Worm (Caenorhabditis elegans) whole organism, L4 larva: ENCODE results near the gene ZK1098.9.
A peak's percentile ranks its signal among the peaks of the same experiment; 100 is the strongest.

Experiments used
- F26F4.8 ChIP-seq: fragments of 200-800 bp; sonication (Bioruptor generic); conservative IDR thresholded peaks from 2 replicates; pipeline ENCODE4 v1.3.6; 2022; ENCODE audit warnings: missing genetic modification characterization, missing compliant biosample characterization
- F44E2.7 ChIP-seq: fragments of 200-800 bp; sonication (Bioruptor generic); IDR thresholded peaks from 2 replicates; pipeline ENCODE4 v2.1.2; 2022; ENCODE audit warnings: missing genetic modification characterization, missing compliant biosample characterization
- F49E8.2 ChIP-seq: sonication (generic microtip); optimal IDR thresholded peaks from 2 replicates; lab custom pipeline; 2016; ENCODE audit warnings: missing compliant biosample characterization, mild to moderate bottlenecking, missing genetic modification characterization, borderline replicate concordance
- Y105C5A.15 ChIP-seq: fragments of 200-800 bp; sonication (Bioruptor generic); IDR thresholded peaks from 2 replicates; pipeline ENCODE4 v1.3.6; 2022; ENCODE audit warnings: missing genetic modification characterization, missing compliant biosample characterization
- Y48G9A.11 ChIP-seq: fragments of 200-800 bp; sonication (Bioruptor generic); IDR thresholded peaks from 2 replicates; pipeline ENCODE4 v1.3.6; 2022; ENCODE audit warnings: missing genetic modification reagents, missing genetic modification characterization, missing compliant biosample characterization
- Y75B8A.6 ChIP-seq: fragments of 200-800 bp; sonication (Bioruptor generic); IDR thresholded peaks from 2 replicates; pipeline ENCODE4 v1.3.6; 2022; ENCODE audit warnings: missing genetic modification reagents, missing genetic modification characterization, missing compliant biosample characterization
- ZK546.5 ChIP-seq, 2 experiments: sonication (generic microtip); optimal IDR thresholded peaks; 2 replicates each; lab custom pipeline; 2017; ENCODE audit warnings: missing biosample characterization in 2 of 2, missing genetic modification characterization in 2 of 2
- aha-1 ChIP-seq: fragments of 150-350 bp; peaks from one replicate; lab custom pipeline; 2014; ENCODE audit warnings: missing biosample characterization, missing genetic modification characterization
- ceh-32 ChIP-seq: sonication (generic microtip); optimal IDR thresholded peaks from 2 replicates; lab custom pipeline; 2016; ENCODE audit warnings: mild to moderate bottlenecking, missing genetic modification characterization, missing compliant biosample characterization; ENCODE audit not compliant: poor library complexity
- cey-2 ChIP-seq: sonication (generic microtip); optimal IDR thresholded peaks from 3 replicates; lab custom pipeline; 2017; ENCODE audit warnings: missing genetic modification characterization, mild to moderate bottlenecking, missing compliant biosample characterization, antibody characterized with exemption, borderline replicate concordance; ENCODE audit not compliant: insufficient read depth
- ctbp-1 ChIP-seq: fragments of 200-800 bp; sonication (Bioruptor generic); IDR thresholded peaks from 2 replicates; pipeline ENCODE4 v1.3.6; 2022; ENCODE audit warnings: missing genetic modification reagents, missing genetic modification characterization, missing compliant biosample characterization
- daf-16 ChIP-seq, 3 experiments: sonication (generic microtip); optimal IDR thresholded peaks; 2 replicates each; lab custom pipeline; 2016 to 2017; ENCODE audit warnings: missing genetic modification characterization in 3 of 3, missing genetic modification reagents in 3 of 3, mild to moderate bottlenecking in 2 of 3, missing compliant biosample characterization in 2 of 3, missing biosample characterization in 1 of 3, moderate library complexity in 1 of 3
- daf-8 ChIP-seq: fragments of 200-800 bp; sonication (Bioruptor generic); IDR thresholded peaks from 2 replicates; pipeline ENCODE4 v1.3.6; 2022; ENCODE audit warnings: missing genetic modification characterization, missing compliant biosample characterization
- dmd-8 ChIP-seq: fragments of 200-800 bp; sonication (Bioruptor generic); IDR thresholded peaks from 2 replicates; pipeline ENCODE4 v1.3.6; 2022; ENCODE audit warnings: missing genetic modification characterization, missing compliant biosample characterization
- duxl-1 ChIP-seq: sonication (generic microtip); optimal IDR thresholded peaks from 2 replicates; lab custom pipeline; 2016; ENCODE audit warnings: mild to moderate bottlenecking, missing genetic modification characterization, moderate library complexity, missing compliant biosample characterization; ENCODE audit not compliant: poor library complexity
- dve-1 ChIP-seq: sonication (generic microtip); optimal IDR thresholded peaks from 2 replicates; lab custom pipeline; 2017; ENCODE audit warnings: antibody characterized with exemption, mild to moderate bottlenecking, missing genetic modification characterization, missing compliant biosample characterization; ENCODE audit not compliant: insufficient read depth
- hlh-30 ChIP-seq: sonication (generic microtip); optimal IDR thresholded peaks from 2 replicates; lab custom pipeline; 2017; ENCODE audit warnings: antibody characterized with exemption, mild to moderate bottlenecking, missing genetic modification characterization, missing compliant biosample characterization; ENCODE audit not compliant: insufficient read depth
- hmg-1.1 ChIP-seq: fragments of 200-800 bp; sonication (Bioruptor generic); IDR thresholded peaks from 2 replicates; pipeline ENCODE4 v1.3.6; 2022; ENCODE audit warnings: missing genetic modification reagents, missing genetic modification characterization, missing compliant biosample characterization
- lim-7 ChIP-seq: fragments of 200-800 bp; sonication (Bioruptor generic); IDR thresholded peaks from 2 replicates; pipeline ENCODE4 v1.3.6; 2022; ENCODE audit warnings: missing genetic modification characterization, missing compliant biosample characterization
- lin-1 ChIP-seq: fragments of 200-800 bp; sonication (Bioruptor generic); IDR thresholded peaks from 2 replicates; pipeline ENCODE4 v1.3.6; 2022; ENCODE audit warnings: missing genetic modification reagents, missing genetic modification characterization, missing compliant biosample characterization
- lin-13 ChIP-seq: fragments of 150-350 bp; optimal IDR thresholded peaks from 2 replicates; lab custom pipeline; 2014; ENCODE audit warnings: missing biosample characterization, missing genetic modification reagents, missing genetic modification characterization
- lin-15B ChIP-seq: fragments of 150-350 bp; sonication (generic microtip); optimal IDR thresholded peaks from 3 replicates; lab custom pipeline; 2014; ENCODE audit warnings: missing biosample characterization, missing genetic modification characterization
- lin-38 ChIP-seq: fragments of 200-800 bp; sonication (Bioruptor generic); IDR thresholded peaks from 2 replicates; pipeline ENCODE4 v1.3.6; 2022; ENCODE audit warnings: missing genetic modification reagents, missing genetic modification characterization, missing compliant biosample characterization
- madf-5 ChIP-seq, 2 experiments: fragments of 200-800 bp; sonication (Bioruptor generic); IDR thresholded peaks; 2 replicates each; pipeline ENCODE4 v1.3.6; 2022; ENCODE audit warnings: missing compliant biosample characterization in 2 of 2, missing genetic modification characterization in 2 of 2
- madf-9 ChIP-seq: fragments of 200-800 bp; sonication (Bioruptor generic); conservative IDR thresholded peaks from 2 replicates; pipeline ENCODE4 v1.3.6; 2022; ENCODE audit warnings: missing genetic modification reagents, missing genetic modification characterization, missing compliant biosample characterization
- mdt-29 ChIP-seq: fragments of 200-800 bp; sonication (Bioruptor generic); IDR thresholded peaks from 2 replicates; pipeline ENCODE4 v1.3.6; 2022; ENCODE audit warnings: missing genetic modification reagents, missing genetic modification characterization, missing compliant biosample characterization
- mep-1 ChIP-seq: fragments of 150-350 bp; sonication (generic microtip); optimal IDR thresholded peaks from 3 replicates; lab custom pipeline; 2014; ENCODE audit warnings: missing biosample characterization, missing genetic modification characterization
- mes-2 ChIP-seq: sonication (generic microtip); optimal IDR thresholded peaks from 2 replicates; lab custom pipeline; 2016; ENCODE audit warnings: missing genotype, mild to moderate bottlenecking, missing genetic modification characterization, missing compliant biosample characterization; ENCODE audit not compliant: poor library complexity, severe bottlenecking
- mxl-2 ChIP-seq: fragments of 200-800 bp; sonication (Bioruptor generic); conservative IDR thresholded peaks from 2 replicates; pipeline ENCODE4 v1.3.6; 2022; ENCODE audit warnings: missing genetic modification reagents, missing genetic modification characterization, missing compliant biosample characterization
- mxl-3 ChIP-seq: fragments of 200-800 bp; sonication (Bioruptor generic); optimal IDR thresholded peaks from 2 replicates; lab custom pipeline; 2018; ENCODE audit warnings: mild to moderate bottlenecking, missing genetic modification characterization, missing compliant biosample characterization
- nhr-25 ChIP-seq: sonication (generic microtip); optimal IDR thresholded peaks from 2 replicates; lab custom pipeline; 2017; ENCODE audit warnings: missing genetic modification characterization, mild to moderate bottlenecking, missing compliant biosample characterization, antibody characterized with exemption, moderate library complexity, borderline replicate concordance; ENCODE audit not compliant: insufficient read depth
- nhr-28 ChIP-seq: fragments of 150-350 bp; optimal IDR thresholded peaks from 2 replicates; lab custom pipeline; 2014; ENCODE audit warnings: missing biosample characterization, missing genetic modification characterization
- nhr-48 ChIP-seq: sonication (generic microtip); optimal IDR thresholded peaks from 2 replicates; lab custom pipeline; 2016; ENCODE audit warnings: mild to moderate bottlenecking, missing genetic modification characterization, missing compliant biosample characterization
- nhr-76 ChIP-seq: fragments of 150-350 bp; optimal IDR thresholded peaks from 2 replicates; lab custom pipeline; 2014; ENCODE audit warnings: missing biosample characterization, missing genetic modification characterization
- nhr-77 ChIP-seq: fragments of 150-350 bp; optimal IDR thresholded peaks from 2 replicates; lab custom pipeline; 2014; ENCODE audit warnings: missing biosample characterization, missing genetic modification characterization
- sdz-12 ChIP-seq: fragments of 200-800 bp; sonication (Bioruptor generic); optimal IDR thresholded peaks from 2 replicates; lab custom pipeline; 2018; ENCODE audit warnings: mild to moderate bottlenecking, missing genetic modification characterization, missing compliant biosample characterization
- set-16 ChIP-seq: fragments of 200-800 bp; sonication (Bioruptor generic); IDR thresholded peaks from 2 replicates; pipeline ENCODE4 v1.3.6; 2022; ENCODE audit warnings: missing genetic modification reagents, missing genetic modification characterization, missing compliant biosample characterization
- snpc-4 ChIP-seq: fragments of 150-350 bp; optimal IDR thresholded peaks from 2 replicates; lab custom pipeline; 2014; ENCODE audit warnings: missing biosample characterization, missing genetic modification characterization
- spr-3 ChIP-seq: fragments of 200-800 bp; sonication (Bioruptor generic); optimal IDR thresholded peaks from 2 replicates; lab custom pipeline; 2018; ENCODE audit warnings: mild to moderate bottlenecking, missing genetic modification characterization, missing compliant biosample characterization
- tag-97 ChIP-seq: fragments of 200-800 bp; sonication (Bioruptor generic); IDR thresholded peaks from 2 replicates; pipeline ENCODE4 v1.3.6; 2022; ENCODE audit warnings: missing genetic modification characterization, missing compliant biosample characterization
- tra-1 ChIP-seq: fragments of 200-800 bp; sonication (Bioruptor generic); IDR thresholded peaks from 2 replicates; pipeline ENCODE4 v1.3.6; 2022; ENCODE audit warnings: missing genetic modification reagents, missing genetic modification characterization, missing compliant biosample characterization
- unc-130 ChIP-seq: sonication (generic microtip); optimal IDR thresholded peaks from 2 replicates; lab custom pipeline; 2016; ENCODE audit warnings: missing genetic modification reagents, missing genetic modification characterization, missing compliant biosample characterization

The ZK1098.9 gene

DNA sequence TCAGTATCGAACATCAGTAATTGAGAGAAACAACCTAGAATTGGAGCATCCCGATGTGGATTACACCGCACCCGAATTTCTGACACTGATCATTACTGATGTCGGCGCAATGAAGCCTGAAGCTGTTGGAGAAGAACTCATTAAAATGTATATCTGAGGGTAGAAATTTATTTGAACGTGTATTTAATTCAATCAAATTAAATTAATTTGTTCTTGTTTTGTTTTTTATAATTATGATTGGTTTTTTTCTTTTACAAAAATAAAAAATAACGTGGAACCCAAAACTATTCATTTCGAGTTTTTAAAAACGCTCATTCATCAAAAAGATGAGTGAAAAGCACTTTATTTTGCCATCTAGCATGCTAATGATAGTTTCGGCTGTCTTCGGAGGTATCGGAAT lies at the start of gene ZK1098.9:
TSS of gene ZK1098.9 (plus strand) at position 301 of the 400 bp plus-strand sequence.
- TF ChIP-seq tag-97 (GFP tag; lab: Robert Waterston, UW): no peak
- TF ChIP-seq ceh-32 (tag; lab: Kevin White, UChicago): no peak
- TF ChIP-seq snpc-4 (tag; lab: Kevin White, UChicago): no peak
- no peak for TF ChIP-seq duxl-1 (tag; lab: Kevin White, UChicago)
- no peak for TF ChIP-seq F49E8.2 (tag; lab: Kevin White, UChicago)
- no peak for TF ChIP-seq dmd-8 (GFP tag; lab: Robert Waterston, UW)
- TF ChIP-seq nhr-48 (tag; lab: Kevin White, UChicago): no peak
- TF ChIP-seq lim-7 (GFP tag; lab: Robert Waterston, UW): no peak
- TF ChIP-seq mxl-2 (GFP tag; lab: Robert Waterston, UW): no peak
- no peak for TF ChIP-seq Y105C5A.15 (GFP tag; lab: Robert Waterston, UW)
- TF ChIP-seq Y48G9A.11: no peak
- no peak for TF ChIP-seq lin-38
- no peak for TF ChIP-seq lin-1 (GFP tag; lab: Robert Waterston, UW)
- no peak for TF ChIP-seq madf-5 (GFP tag; IDR thresholded peaks at IDR 0.05; lab: Robert Waterston, UW)
- TF ChIP-seq mep-1: no peak
- TF ChIP-seq, all 104 proteins: peak for 0

DNA sequence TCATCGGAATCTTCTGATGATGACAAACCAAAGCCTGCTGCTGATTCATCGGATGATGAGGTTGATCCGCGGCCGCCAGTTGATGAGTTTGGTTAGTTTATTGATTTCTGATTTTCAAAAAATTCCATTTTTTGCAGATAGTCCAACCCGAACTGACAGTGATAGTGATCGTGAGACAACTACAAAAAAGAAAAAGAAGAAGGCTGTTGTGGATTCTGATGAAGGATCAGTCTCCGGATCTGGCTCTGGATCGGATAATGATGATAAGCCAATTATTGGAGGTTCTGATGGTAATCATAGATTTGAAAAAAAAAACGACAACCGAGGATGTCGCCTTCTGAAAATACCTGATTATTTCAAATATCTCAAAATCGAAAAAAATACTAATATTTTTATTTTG lies 48.1 kb upstream of the ZK1098.9 start:
- peak; percentile 64 for TF ChIP-seq aha-1 (tag; lab: Kevin White, UChicago)
- no peak for TF ChIP-seq nhr-77 (tag; lab: Kevin White, UChicago)

DNA sequence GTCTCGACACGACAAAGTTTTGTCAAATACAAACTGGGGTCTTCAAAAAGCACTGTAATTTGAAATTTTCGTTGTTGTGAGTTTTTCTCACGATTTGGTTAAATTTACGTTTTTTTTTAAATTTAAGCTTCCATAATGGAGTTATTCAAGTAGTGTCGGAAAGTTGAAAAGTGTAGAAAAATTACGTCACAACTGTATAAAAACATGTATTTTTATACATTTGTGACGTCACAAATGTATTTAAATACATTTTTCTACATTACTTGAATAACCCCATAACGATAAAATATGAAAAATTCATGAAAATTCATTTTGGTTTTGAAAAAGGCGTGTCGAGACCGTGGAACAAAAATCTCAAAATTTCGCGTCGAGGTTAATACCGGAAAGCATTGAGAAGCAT lies 46.8 kb upstream of the ZK1098.9 start:
- TF ChIP-seq mep-1 (no peak), daf-16 (GFP tag; optimal IDR thresholded peaks at IDR 0.05; lab: Kevin White, UChicago) (no peak), daf-16 (tag; optimal IDR thresholded peaks at IDR 0.05; lab: Kevin White, UChicago) (no peak), nhr-48 (tag; lab: Kevin White, UChicago) (no peak), hmg-1.1 (no peak), Y75B8A.6 (no peak), F44E2.7 (GFP tag; lab: Robert Waterston, UW) (no peak), dmd-8 (GFP tag; lab: Robert Waterston, UW) (no peak), unc-130 (no peak), set-16 (GFP tag; lab: Robert Waterston, UW) (no peak), ZK546.5 (tag; optimal IDR thresholded peaks at IDR 0.05; lab: Kevin White, UChicago) (no peak), nhr-28 (tag; lab: Kevin White, UChicago) (no peak), nhr-25 (tag; lab: Kevin White, UChicago) (no peak), spr-3 (no peak), cey-2 (no peak), lin-13 (GFP tag; lab: Kevin White, UChicago) (no peak), tra-1 (no peak), lin-15B (no peak), ctbp-1 (GFP tag; lab: Robert Waterston, UW) (no peak), Y48G9A.11 (no peak), madf-9 (GFP tag; lab: Robert Waterston, UW) (no peak)

DNA sequence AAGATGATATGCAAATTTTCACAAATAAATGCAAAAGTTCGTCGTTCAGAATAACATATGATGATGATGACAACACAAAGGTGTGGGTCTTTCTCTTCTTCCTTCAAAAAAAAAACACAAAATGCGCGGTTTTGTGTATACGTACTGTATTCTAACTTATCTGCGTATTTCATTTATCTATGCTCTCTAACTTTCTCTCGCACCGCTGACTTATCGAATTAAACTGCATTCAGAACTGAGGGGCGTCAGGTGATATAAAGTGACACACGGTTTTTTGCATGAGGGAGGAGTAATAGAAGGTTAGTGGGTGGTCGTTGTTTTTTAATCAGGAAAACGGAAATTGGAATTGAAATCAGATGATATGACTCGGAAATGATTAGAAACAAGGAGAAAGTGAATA lies 44.0 kb upstream of the ZK1098.9 start, which contains the start of gene sod-4:
TSS of gene sod-4 (minus strand) at position 109 of the 400 bp plus-strand sequence.
- TF ChIP-seq Y105C5A.15 (GFP tag; lab: Robert Waterston, UW) (no peak), mep-1 (peak; percentile 10), nhr-28 (tag; lab: Kevin White, UChicago) (peak; percentile 56), dmd-8 (GFP tag; lab: Robert Waterston, UW) (no peak), nhr-76 (tag; lab: Kevin White, UChicago) (no peak), cey-2 (peak; percentile 36), sdz-12 (GFP tag; lab: Kevin White, UChicago) (no peak), dve-1 (tag; lab: Kevin White, UChicago) (peak; percentile 55), daf-8 (GFP tag; lab: Robert Waterston, UW) (no peak), hlh-30 (peak; percentile 86), mxl-3 (GFP tag; lab: Kevin White, UChicago) (peak; percentile 27), F26F4.8 (GFP tag; lab: Robert Waterston, UW) (no peak), tra-1 (peak; percentile 51; the same call in 1 of the 2 replicates), mes-2 (no peak), mdt-29 (no peak)
